Worm (Caenorhabditis elegans): ENCODE results near the gene M01H9.4.

The M01H9.4 gene

DNA sequence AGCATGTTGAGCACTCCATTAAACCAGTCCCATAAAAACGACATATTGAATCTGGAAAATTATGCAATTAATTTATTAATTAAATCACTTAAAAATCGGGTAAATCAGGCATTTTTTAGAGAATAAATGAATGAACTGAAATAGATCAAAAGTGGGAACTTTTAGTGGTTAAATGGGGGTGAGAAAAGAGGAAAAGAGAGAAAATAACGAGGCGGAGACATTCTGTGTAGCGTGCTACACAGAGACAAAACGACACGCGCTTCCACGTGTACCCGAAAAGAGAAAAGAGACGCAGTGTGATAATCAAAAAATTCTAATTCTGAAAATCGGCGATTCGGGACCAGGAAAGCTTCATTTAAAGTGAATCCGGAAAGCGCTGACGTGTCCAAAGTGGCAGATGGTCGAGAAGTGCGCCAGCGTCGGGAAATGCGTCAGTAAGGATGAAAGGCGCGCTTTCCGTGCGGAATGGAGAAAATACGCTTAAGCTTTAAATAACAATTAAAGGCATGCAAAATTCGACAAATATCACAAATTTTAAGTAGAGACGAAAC is 30.6 kb upstream of the M01H9.4 start, which contains the start of gene sar-1:
TSS of gene sar-1 (minus strand) at position 51 of the 551 bp plus-strand sequence.
- TF ChIP-seq egl-27 (tag; optimal IDR thresholded peaks at IDR 0.05) (no peak), elt-3 (tag; optimal IDR thresholded peaks at IDR 0.05) (no peak), tbx-2 (tag; optimal IDR thresholded peaks at IDR 0.05) (peak; percentile 77), nhr-23 (tag; optimal IDR thresholded peaks at IDR 0.05) (peak; percentile 63), nhr-25 (tag; optimal IDR thresholded peaks at IDR 0.05) (peak; percentile 55), mdl-1 (tag; optimal IDR thresholded peaks at IDR 0.05) (peak; percentile 65), mml-1 (tag; optimal IDR thresholded peaks at IDR 0.05) (no peak), nhr-43 (tag; optimal IDR thresholded peaks at IDR 0.05; ENCODE audit: poor library complexity, severe bottlenecking) (peak; percentile 69), nhr-12 (tag; optimal IDR thresholded peaks at IDR 0.05) (no peak), lin-15B (tag; optimal IDR thresholded peaks at IDR 0.05) (peak; percentile 82), nfya-1 (tag; optimal IDR thresholded peaks at IDR 0.05; ENCODE audit: insufficient read depth) (peak; percentile 70), ceh-16 (tag; optimal IDR thresholded peaks at IDR 0.05) (no peak), sea-2 (GFP tag; optimal IDR thresholded peaks at IDR 0.05) (no peak), lin-39 (tag; optimal IDR thresholded peaks at IDR 0.05) (peak; percentile 45), jun-1 (tag; optimal IDR thresholded peaks at IDR 0.05) (peak; percentile 56), nhr-237 (tag; optimal IDR thresholded peaks at IDR 0.05) (no peak), R02D3.7 (tag; optimal IDR thresholded peaks at IDR 0.05) (peak; percentile 40), lsy-12 (tag; optimal IDR thresholded peaks at IDR 0.05) (peak; percentile 83), ama-1 (optimal IDR thresholded peaks at IDR 0.05) (no peak), ceh-82 (tag; optimal IDR thresholded peaks at IDR 0.05) (peak; percentile 62), fkh-2 (tag; optimal IDR thresholded peaks at IDR 0.05) (no peak), nhr-11 (tag; optimal IDR thresholded peaks at IDR 0.05) (peak; percentile 64), pqm-1 (tag; optimal IDR thresholded peaks at IDR 0.05) (peak; percentile 57), elt-2 (tag; optimal IDR thresholded peaks at IDR 0.05) (peak; percentile 60), ceh-28 (tag; optimal IDR thresholded peaks at IDR 0.05) (peak; percentile 55), unc-62 (GFP tag; optimal IDR thresholded peaks at IDR 0.05) (no peak), eor-1 (tag; optimal IDR thresholded peaks at IDR 0.05) (no peak), nhr-76 (tag; optimal IDR thresholded peaks at IDR 0.05) (no peak), elt-1 (tag; optimal IDR thresholded peaks at IDR 0.05) (no peak), fos-1 (tag; optimal IDR thresholded peaks at IDR 0.05) (no peak), egl-5 (tag; optimal IDR thresholded peaks at IDR 0.05) (peak; percentile 39), pha-4 (tag; optimal IDR thresholded peaks at IDR 0.05) (peak; percentile 48), daf-12 (tag; optimal IDR thresholded peaks at IDR 0.05) (no peak), snpc-4 (tag; optimal IDR thresholded peaks at IDR 0.05) (peak; percentile 66), zag-1 (tag; optimal IDR thresholded peaks at IDR 0.05) (no peak), nhr-67 (tag; optimal IDR thresholded peaks at IDR 0.05) (no peak), aly-2 (tag; optimal IDR thresholded peaks at IDR 0.05) (no peak), fkh-10 (GFP tag; optimal IDR thresholded peaks at IDR 0.05) (peak; percentile 31), unc-39 (tag; optimal IDR thresholded peaks at IDR 0.05) (no peak), nhr-28 (tag; optimal IDR thresholded peaks at IDR 0.05) (no peak), ceh-9 (tag; optimal IDR thresholded peaks at IDR 0.05) (no peak), skn-1 (tag; optimal IDR thresholded peaks at IDR 0.05) (peak; percentile 49), nhr-77 (tag; optimal IDR thresholded peaks at IDR 0.05) (peak; percentile 16), hmg-11 (tag; optimal IDR thresholded peaks at IDR 0.05) (peak; percentile 53), ztf-11 (tag; optimal IDR thresholded peaks at IDR 0.05) (no peak), ztf-4 (tag; optimal IDR thresholded peaks at IDR 0.05) (peak; percentile 65), ZK546.5 (tag; optimal IDR thresholded peaks at IDR 0.05) (no peak)

All from whole organism, L3 larva.